Worm (Caenorhabditis elegans): ENCODE data around the gene clec-144.

clec-144 gene

ce11 chrII:11823566-11824308 lies 8.6 kb downstream of the clec-144 start, which contains the start of gene Y6D1A.1:
Gene Y6D1A.1, minus strand, starts transcription at chrII:11823616.
- TF ChIP-seq nhr-12 (tag; optimal IDR thresholded peaks at IDR 0.05) (no peak), fkh-2 (tag; optimal IDR thresholded peaks at IDR 0.05) (no peak), pqm-1 (tag; optimal IDR thresholded peaks at IDR 0.05) (no peak), nhr-11 (tag; optimal IDR thresholded peaks at IDR 0.05) (no peak), lin-39 (tag; optimal IDR thresholded peaks at IDR 0.05) (no peak), ZK546.5 (tag; optimal IDR thresholded peaks at IDR 0.05) (no peak), snpc-4 (tag; optimal IDR thresholded peaks at IDR 0.05) (no peak), ceh-82 (tag; optimal IDR thresholded peaks at IDR 0.05) (no peak), nhr-25 (tag; optimal IDR thresholded peaks at IDR 0.05) (no peak), ztf-11 (tag; optimal IDR thresholded peaks at IDR 0.05) (no peak), R02D3.7 (tag; optimal IDR thresholded peaks at IDR 0.05) (no peak), skn-1 (tag; optimal IDR thresholded peaks at IDR 0.05) (no peak), mml-1 (tag; optimal IDR thresholded peaks at IDR 0.05) (no peak), egl-5 (tag; optimal IDR thresholded peaks at IDR 0.05) (no peak), ama-1 (optimal IDR thresholded peaks at IDR 0.05) (no peak), fkh-10 (GFP tag; optimal IDR thresholded peaks at IDR 0.05) (no peak)

ce11 chrII:11819824-11820223 lies 12.6 kb downstream of the clec-144 start, which contains the start of gene Y6D1A.2:
Gene Y6D1A.2, minus strand, starts transcription at chrII:11819924.
- TF ChIP-seq zag-1 (tag; optimal IDR thresholded peaks at IDR 0.05) (no peak), nhr-25 (tag; optimal IDR thresholded peaks at IDR 0.05) (peak; percentile 33)

DNA sequence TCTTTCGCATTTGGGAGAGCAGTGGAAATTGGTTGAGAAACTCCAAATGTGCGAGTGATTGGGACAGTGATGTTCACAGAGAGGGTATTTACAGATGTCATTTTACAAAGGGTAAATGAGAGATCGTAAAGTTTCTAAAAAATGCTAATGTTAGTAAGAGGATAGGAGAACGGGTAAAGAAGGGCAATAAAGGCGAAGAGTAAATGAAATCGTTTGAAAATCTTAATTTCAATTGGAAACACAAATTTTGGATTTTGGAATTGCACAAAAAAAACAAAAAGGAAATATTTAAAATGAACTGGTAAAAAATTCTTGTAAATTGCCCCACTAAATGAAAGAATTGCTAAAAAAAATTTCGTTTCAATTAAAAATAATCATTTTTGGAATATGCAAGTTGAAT lies 15.9 kb downstream of the clec-144 start, which contains the start of gene pap-3:
Gene pap-3 (minus strand): TSS at position 101 of the 400 bp plus-strand sequence.
- TF ChIP-seq ztf-11 (tag; optimal IDR thresholded peaks at IDR 0.05) (no peak), nhr-67 (tag; optimal IDR thresholded peaks at IDR 0.05) (no peak), lsy-12 (tag; optimal IDR thresholded peaks at IDR 0.05) (no peak), ZK546.5 (tag; optimal IDR thresholded peaks at IDR 0.05) (no peak), pqm-1 (tag; optimal IDR thresholded peaks at IDR 0.05) (no peak), ceh-28 (tag; optimal IDR thresholded peaks at IDR 0.05) (no peak), ztf-4 (tag; optimal IDR thresholded peaks at IDR 0.05) (no peak), nhr-12 (tag; optimal IDR thresholded peaks at IDR 0.05) (no peak), nfya-1 (tag; optimal IDR thresholded peaks at IDR 0.05; ENCODE audit: insufficient read depth) (no peak), elt-1 (tag; optimal IDR thresholded peaks at IDR 0.05) (no peak), nhr-43 (tag; optimal IDR thresholded peaks at IDR 0.05; ENCODE audit: poor library complexity, severe bottlenecking) (no peak), nhr-76 (tag; optimal IDR thresholded peaks at IDR 0.05) (no peak)

- TF ChIP-seq elt-2 (tag; optimal IDR thresholded peaks at IDR 0.05) = no peak
- TF ChIP-seq jun-1 (tag; optimal IDR thresholded peaks at IDR 0.05) = no peak
- no peak for TF ChIP-seq lin-39 (tag; optimal IDR thresholded peaks at IDR 0.05)
- TF ChIP-seq ceh-9 (tag; optimal IDR thresholded peaks at IDR 0.05) = no peak
- TF ChIP-seq nhr-11 (tag; optimal IDR thresholded peaks at IDR 0.05) = no peak
- no peak for TF ChIP-seq nhr-28 (tag; optimal IDR thresholded peaks at IDR 0.05)
- no peak for TF ChIP-seq unc-39 (tag; optimal IDR thresholded peaks at IDR 0.05)
- TF ChIP-seq unc-62 (GFP tag; optimal IDR thresholded peaks at IDR 0.05) = no peak
- no peak for TF ChIP-seq daf-12 (tag; optimal IDR thresholded peaks at IDR 0.05)
- TF ChIP-seq zag-1 (tag; optimal IDR thresholded peaks at IDR 0.05) = no peak
- no peak for TF ChIP-seq ztf-4 (tag; optimal IDR thresholded peaks at IDR 0.05)
- TF ChIP-seq elt-3 (tag; optimal IDR thresholded peaks at IDR 0.05) = no peak
- no peak for TF ChIP-seq nhr-25 (tag; optimal IDR thresholded peaks at IDR 0.05)
- no peak for TF ChIP-seq nhr-77 (tag; optimal IDR thresholded peaks at IDR 0.05)
- no peak for TF ChIP-seq hmg-11 (tag; optimal IDR thresholded peaks at IDR 0.05)
- TF ChIP-seq ZK546.5 (tag; optimal IDR thresholded peaks at IDR 0.05) = no peak
- TF ChIP-seq pha-4 (tag; optimal IDR thresholded peaks at IDR 0.05) = no peak
- TF ChIP-seq lsy-12 (tag; optimal IDR thresholded peaks at IDR 0.05) = no peak
Measured at ce11 chrII:11816014-11816413, 16.4 kb downstream of the clec-144 start.
